Fruit fly (Drosophila melanogaster): Measurements from ENCODE around the gene stck.

stck gene

DNA sequence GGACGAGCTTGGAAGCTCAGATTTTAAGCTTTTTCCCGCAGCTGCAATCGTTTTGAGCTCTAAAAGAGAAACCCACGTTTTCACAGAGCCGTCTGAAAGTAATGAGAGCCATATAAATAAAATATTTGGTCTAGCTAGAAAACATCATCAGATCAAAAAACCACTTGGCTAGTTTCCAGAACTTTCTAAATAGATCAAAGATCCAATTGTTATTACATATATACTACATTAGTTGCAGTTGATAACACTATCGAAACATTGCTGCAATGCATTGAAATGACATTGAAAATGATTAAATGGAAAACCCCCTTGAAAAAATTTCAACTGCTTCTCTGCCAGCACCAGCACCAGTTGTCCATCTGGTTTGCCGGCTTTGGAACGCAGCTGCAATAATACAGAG is 1.8 kb upstream of the stck start (continued):
- TF ChIP-seq salr (GFP tag; optimal IDR thresholded peaks at IDR 0.05) (peak; percentile 56 to 60), eg (GFP tag; IDR thresholded peaks at IDR 0.05) (peak; percentile 95), CG9139 (GFP tag; optimal IDR thresholded peaks at IDR 0.05) (no peak), achi (GFP tag; optimal IDR thresholded peaks at IDR 0.05) (peak; percentile 88), CG3919 (GFP tag; optimal IDR thresholded peaks at IDR 0.05) (peak; percentile 86), CG11294 (GFP tag; IDR thresholded peaks at IDR 0.05) (peak; percentile 90), Hr39 (GFP tag; optimal IDR thresholded peaks at IDR 0.05) (peak; percentile 65), vri (GFP tag; optimal IDR thresholded peaks at IDR 0.05) (no peak), net (GFP tag; optimal IDR thresholded peaks at IDR 0.05) (peak; percentile 95), CG16779 (tag; optimal IDR thresholded peaks at IDR 0.05) (peak; percentile 82), Ets21C (GFP tag; optimal IDR thresholded peaks at IDR 0.05) (peak; percentile 40), svp (GFP tag) (no peak), CG11902 (GFP tag; optimal IDR thresholded peaks at IDR 0.05) (peak; percentile 89), fkh (GFP tag; optimal IDR thresholded peaks at IDR 0.05) (no peak), CG32006 (GFP tag; optimal IDR thresholded peaks at IDR 0.05) (peak; percentile 93), Eip78C (GFP tag) (peak; percentile 99), Lpt (GFP tag; optimal IDR thresholded peaks at IDR 0.05) (peak; percentile 89), OdsH (GFP tag; optimal IDR thresholded peaks at IDR 0.05) (peak; percentile 95), Hr38 (GFP tag; optimal IDR thresholded peaks at IDR 0.05) (peak; percentile 27)

DNA sequence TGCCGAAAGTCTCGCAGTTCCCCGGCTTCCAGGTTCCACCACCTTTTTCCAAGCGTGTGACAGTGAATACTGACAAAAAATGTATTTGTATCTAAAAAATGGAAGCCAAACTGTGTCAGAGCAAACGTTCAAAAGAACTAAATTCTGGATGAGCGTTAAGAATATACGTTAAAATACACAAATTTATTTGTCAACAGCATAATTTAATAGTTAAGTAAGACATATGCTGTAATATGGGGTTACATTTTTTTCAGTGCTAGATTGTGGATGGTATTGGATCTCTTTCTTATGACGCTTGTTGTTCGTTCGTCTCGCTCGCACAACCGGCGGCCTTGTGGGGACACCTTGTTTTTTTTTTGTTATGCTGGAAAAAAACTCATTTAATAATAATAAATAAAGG is 1.2 kb upstream of the stck start:
- peak; percentile 48 for TF ChIP-seq fd85E (GFP tag; optimal IDR thresholded peaks at IDR 0.05)
- peak; percentile 88 for TF ChIP-seq CG8119 (GFP tag; IDR thresholded peaks at IDR 0.05)
- peak; percentile 92 for TF ChIP-seq CG15336 (GFP tag; IDR thresholded peaks at IDR 0.05)
- peak; percentile 85 for TF ChIP-seq CG7368 (GFP tag; optimal IDR thresholded peaks at IDR 0.05)
- peak; percentile 92 for TF ChIP-seq eg (GFP tag; IDR thresholded peaks at IDR 0.05)
- TF ChIP-seq cyc (GFP tag; optimal IDR thresholded peaks at IDR 0.05): peak; percentile 79
- TF ChIP-seq fkh (GFP tag; optimal IDR thresholded peaks at IDR 0.05): peak; percentile 76
- TF ChIP-seq CG34406 (GFP tag; optimal IDR thresholded peaks at IDR 0.05): peak; percentile 88
- TF ChIP-seq Hr39 (GFP tag; optimal IDR thresholded peaks at IDR 0.05): peak; percentile 83
- peak; percentile 84 for TF ChIP-seq CG4318 (GFP tag; optimal IDR thresholded peaks at IDR 0.05)
- peak; percentile 90 for TF ChIP-seq acj6 (GFP tag; optimal IDR thresholded peaks at IDR 0.05)
- TF ChIP-seq Lpt (GFP tag; optimal IDR thresholded peaks at IDR 0.05): peak; percentile 83
- TF ChIP-seq pdm3 (GFP tag; optimal IDR thresholded peaks at IDR 0.05): peak; percentile 87
- TF ChIP-seq OdsH (GFP tag; optimal IDR thresholded peaks at IDR 0.05): peak; percentile 90
- peak; percentile 85 for TF ChIP-seq CG32006 (GFP tag; optimal IDR thresholded peaks at IDR 0.05)
- TF ChIP-seq fd59A (GFP tag; optimal IDR thresholded peaks at IDR 0.05): peak; percentile 67
- TF ChIP-seq CG3919 (GFP tag; optimal IDR thresholded peaks at IDR 0.05): peak; percentile 92
- TF ChIP-seq dsx (GFP tag; optimal IDR thresholded peaks at IDR 0.05; ENCODE audit: poor library complexity, severe bottlenecking): peak; percentile 75
- peak; percentile 46 to 89 for TF ChIP-seq ss (GFP tag; optimal IDR thresholded peaks at IDR 0.05)
- peak; percentile 89 for TF ChIP-seq CG11762 (GFP tag; optimal IDR thresholded peaks at IDR 0.05; ENCODE audit: insufficient read depth)
- TF ChIP-seq CG1621 (tag; optimal IDR thresholded peaks at IDR 0.05): peak; percentile 86
- peak; percentile 82 for TF ChIP-seq CG11294 (GFP tag; IDR thresholded peaks at IDR 0.05)
- TF ChIP-seq Smox (GFP tag; optimal IDR thresholded peaks at IDR 0.05): peak; percentile 73
- TF ChIP-seq Hr38 (GFP tag; optimal IDR thresholded peaks at IDR 0.05): no peak
- TF ChIP-seq Met (GFP tag; optimal IDR thresholded peaks at IDR 0.05): peak; percentile 75
- TF ChIP-seq CG6276 (GFP tag; optimal IDR thresholded peaks at IDR 0.05): peak; percentile 77
- peak; percentile 86 for TF ChIP-seq CG10631 (GFP tag; optimal IDR thresholded peaks at IDR 0.05)
- peak; percentile 86 for TF ChIP-seq Sox15 (GFP tag; optimal IDR thresholded peaks at IDR 0.05)
- peak; percentile 71 for TF ChIP-seq lz (GFP tag; optimal IDR thresholded peaks at IDR 0.05)
- TF ChIP-seq svp (GFP tag): peak; percentile 90
- TF ChIP-seq esn (GFP tag; optimal IDR thresholded peaks at IDR 0.05): peak; percentile 77
- peak; percentile 69 to 85 for TF ChIP-seq salr (GFP tag; optimal IDR thresholded peaks at IDR 0.05)
- TF ChIP-seq topi (GFP tag; optimal IDR thresholded peaks at IDR 0.05): peak; percentile 84
- TF ChIP-seq CG3032 (tag; optimal IDR thresholded peaks at IDR 0.05): peak; percentile 69
- peak; percentile 87 for TF ChIP-seq achi (GFP tag; optimal IDR thresholded peaks at IDR 0.05)
- peak; percentile 77 for TF ChIP-seq Gug (GFP tag; IDR thresholded peaks at IDR 0.05)
- peak; percentile 71 for TF ChIP-seq Ets21C (GFP tag; optimal IDR thresholded peaks at IDR 0.05)
- TF ChIP-seq CG6808 (GFP tag; optimal IDR thresholded peaks at IDR 0.05): peak; percentile 67
- peak; percentile 91 for TF ChIP-seq Hr4 (GFP tag; optimal IDR thresholded peaks at IDR 0.05)
- peak; percentile 62 for TF ChIP-seq dac (GFP tag; optimal IDR thresholded peaks at IDR 0.05)
- TF ChIP-seq net (GFP tag; optimal IDR thresholded peaks at IDR 0.05): peak; percentile 48
- TF ChIP-seq CG11902 (GFP tag; optimal IDR thresholded peaks at IDR 0.05): peak; percentile 79
- peak; percentile 58 for TF ChIP-seq CG9139 (GFP tag; optimal IDR thresholded peaks at IDR 0.05)
- peak; percentile 50 for TF ChIP-seq vri (GFP tag; optimal IDR thresholded peaks at IDR 0.05)
- peak; percentile 86 for TF ChIP-seq Eip75B (GFP tag; optimal IDR thresholded peaks at IDR 0.05)

Data from whole organism, prepupa.